Worm (Caenorhabditis elegans) whole organism, midembryonic: Measurements from ENCODE around the gene K03B8.6.

Experiments
- T22C8.4 ChIP-seq: fragments of 200-800 bp; sonication (Bioruptor generic); IDR thresholded peaks from 2 replicates; pipeline ENCODE4 v1.3.6; 2022; ENCODE audit warnings: missing genetic modification characterization, missing compliant biosample characterization
- flt-1 ChIP-seq: fragments of 200-800 bp; sonication (Bioruptor generic); IDR thresholded peaks from 2 replicates; pipeline ENCODE4 v1.3.6; 2022; ENCODE audit warnings: missing genetic modification characterization, missing compliant biosample characterization
- klf-2 ChIP-seq: fragments of 200-800 bp; sonication (Bioruptor generic); conservative IDR thresholded peaks from 2 replicates; pipeline ENCODE4 v1.3.6; 2022; ENCODE audit warnings: missing genetic modification reagents, missing genetic modification characterization, missing compliant biosample characterization
- tab-1 ChIP-seq: fragments of 200-800 bp; sonication (Bioruptor generic); IDR thresholded peaks from 2 replicates; pipeline ENCODE4 v1.3.6; 2022; ENCODE audit warnings: missing genetic modification characterization, missing compliant biosample characterization
- ztf-29 ChIP-seq: fragments of 200-800 bp; sonication (Bioruptor generic); IDR thresholded peaks from 2 replicates; pipeline ENCODE4 v1.3.6; 2022; ENCODE audit warnings: missing genetic modification reagents, missing genetic modification characterization, missing compliant biosample characterization

ce11 chrV:11390394-11390793 is 17.0 kb upstream of the K03B8.6 start, which contains the start of the genes K03B8.11 and K03B8.14:
- TF ChIP-seq tab-1 = no peak
- no peak for TF ChIP-seq klf-2 (GFP tag; lab: Robert Waterston, UW)
- no peak for TF ChIP-seq ztf-29 (GFP tag; lab: Robert Waterston, UW)
- TF ChIP-seq flt-1 (GFP tag; lab: Robert Waterston, UW) = no peak
- TF ChIP-seq T22C8.4 = no peak
